Worm (Caenorhabditis elegans) whole organism, late embryonic: Measurements from ENCODE around the gene unk-1.

Source experiments
- C38D4.7 ChIP-seq: fragments of 200-800 bp; sonication (Bioruptor generic); optimal IDR thresholded peaks from 2 replicates; lab custom pipeline; 2018; ENCODE audit warnings: mild to moderate bottlenecking, missing genetic modification characterization, moderate library complexity, missing compliant biosample characterization
- K09A11.1 ChIP-seq: sonication (generic microtip); optimal IDR thresholded peaks from 2 replicates; lab custom pipeline; 2017; ENCODE audit warnings: antibody characterized with exemption, mild to moderate bottlenecking, missing genetic modification characterization, missing compliant biosample characterization; ENCODE audit not compliant: insufficient read depth
- lin-11 ChIP-seq: fragments of 200-800 bp; sonication (Bioruptor generic); optimal IDR thresholded peaks from 2 replicates; lab custom pipeline; 2018; ENCODE audit warnings: mild to moderate bottlenecking, missing genetic modification characterization, missing compliant biosample characterization
- nhr-11 ChIP-seq: fragments of 150-350 bp; optimal IDR thresholded peaks from 2 replicates; lab custom pipeline; 2014; ENCODE audit warnings: missing biosample characterization, missing genetic modification characterization
- pqm-1 ChIP-seq: sonication (generic microtip); optimal IDR thresholded peaks from 2 replicates; lab custom pipeline; 2016; ENCODE audit warnings: missing genetic modification characterization, missing compliant biosample characterization

- no peak for TF ChIP-seq C38D4.7 (GFP tag; lab: Kevin White, UChicago)
- no peak for TF ChIP-seq nhr-11 (tag; lab: Kevin White, UChicago)
- TF ChIP-seq pqm-1 (tag; lab: Kevin White, UChicago), result no peak
- no peak for TF ChIP-seq lin-11
- TF ChIP-seq K09A11.1 (tag; lab: Kevin White, UChicago), result no peak
Measured at ce11 chrX:7976400-7976799, 38.4 kb upstream of the unk-1 start, which contains the start of gene F45E1.5.
